Worm (Caenorhabditis elegans) whole organism, mixed stage, embryonic: Measurements from ENCODE around the gene C28C12.12.

ENCODE experiments used
- nhr-237 ChIP-seq: fragments of 150-350 bp; optimal IDR thresholded peaks from 2 replicates; lab custom pipeline; 2014; ENCODE audit warnings: missing biosample characterization, missing genetic modification characterization
- nhr-28 ChIP-seq: fragments of 150-350 bp; optimal IDR thresholded peaks from 2 replicates; lab custom pipeline; 2014; ENCODE audit warnings: missing biosample characterization, missing genetic modification characterization
- unc-39 ChIP-seq: fragments of 150-350 bp; optimal IDR thresholded peaks from 2 replicates; lab custom pipeline; 2014; ENCODE audit warnings: missing biosample characterization, missing genetic modification characterization

- no peak for TF ChIP-seq nhr-28 (tag; lab: Kevin White, UChicago)
- no peak for TF ChIP-seq unc-39 (tag; lab: Kevin White, UChicago)
- no peak for TF ChIP-seq nhr-237 (tag; lab: Kevin White, UChicago)
These were observed 30.4 kb upstream of the C28C12.12 start for ce11 chrIV:8526579-8526978.
